Worm (Caenorhabditis elegans): ENCODE data around the gene flp-28.
A peak's percentile ranks its signal among the peaks of the same experiment; 100 is the strongest.

flp-28 gene

DNA sequence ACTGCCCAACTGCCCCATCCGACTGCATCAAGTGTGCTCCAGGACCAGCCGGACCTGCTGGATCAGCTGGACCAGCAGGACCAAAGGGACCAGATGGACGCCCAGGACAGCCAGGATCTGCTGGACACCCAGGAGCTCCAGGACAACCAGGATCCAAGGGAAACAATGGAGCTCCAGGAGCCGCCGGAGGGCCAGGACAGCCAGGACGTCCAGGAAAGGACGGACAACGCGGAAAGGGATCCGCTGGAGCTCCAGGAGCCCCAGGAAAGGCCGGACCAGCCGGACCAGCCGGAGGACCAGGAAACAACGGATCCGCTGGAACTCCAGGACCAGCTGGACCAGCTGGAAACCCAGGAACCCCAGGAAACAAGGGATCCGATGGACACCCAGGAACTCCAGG lies 9.7 kb downstream of the flp-28 start:
- TF ChIP-seq ceh-16 (tag; optimal IDR thresholded peaks at IDR 0.05) (no peak), blmp-1 (tag; optimal IDR thresholded peaks at IDR 0.05; ENCODE audit: insufficient read depth) (no peak)

DNA sequence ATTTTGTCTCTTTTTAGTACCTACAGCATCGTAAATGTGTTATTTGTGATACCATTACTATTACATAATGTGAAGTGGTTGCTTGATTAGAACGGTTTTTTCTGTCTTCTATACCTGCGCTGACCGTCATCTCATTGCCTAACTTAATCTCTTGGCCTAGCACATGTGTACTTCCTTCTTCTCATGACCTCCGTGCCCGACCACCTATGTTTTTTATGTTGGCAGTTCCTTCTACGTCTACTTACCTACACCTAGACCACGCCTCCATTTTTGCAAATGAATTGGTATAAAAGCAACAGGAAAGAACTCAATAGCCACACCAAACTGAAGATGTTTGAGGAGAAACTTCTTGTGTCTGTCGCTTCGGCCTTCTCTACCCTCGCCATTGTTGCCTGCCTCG lies 10.5 kb downstream of the flp-28 start, which contains the start of gene col-176:
col-176 (plus strand) TSS at position 301 of the 400 bp plus-strand sequence.
- TF ChIP-seq blmp-1 (tag; optimal IDR thresholded peaks at IDR 0.05; ENCODE audit: insufficient read depth), result no peak
- no peak for TF ChIP-seq ztf-4 (tag; optimal IDR thresholded peaks at IDR 0.05)
- TF ChIP-seq R02D3.7 (tag; optimal IDR thresholded peaks at IDR 0.05), result no peak
- no peak for TF ChIP-seq aly-2 (tag; optimal IDR thresholded peaks at IDR 0.05)

DNA sequence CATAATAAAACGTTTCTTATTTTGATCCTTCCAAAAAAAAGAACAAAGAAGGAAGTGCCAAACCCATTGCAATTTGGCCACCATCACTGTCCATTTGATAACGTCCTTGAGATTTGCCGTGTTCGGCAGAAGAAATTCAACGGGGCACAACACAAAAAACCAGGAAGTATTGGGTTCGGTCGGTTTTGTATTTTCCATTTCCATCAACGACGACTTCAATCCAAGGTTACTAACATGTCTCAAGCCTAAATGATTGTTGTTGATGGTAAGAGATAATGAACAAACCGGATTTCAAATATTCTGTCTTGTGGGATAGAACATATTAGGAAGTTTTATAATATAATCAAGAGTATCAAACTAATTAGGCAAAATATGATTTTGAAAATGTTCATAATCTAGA lies 11.4 kb downstream of the flp-28 start:
- TF ChIP-seq ceh-16 (tag; optimal IDR thresholded peaks at IDR 0.05) (no peak), sma-9 (GFP tag; optimal IDR thresholded peaks at IDR 0.05) (no peak), sma-9 (tag; optimal IDR thresholded peaks at IDR 0.05) (no peak), egl-27 (tag; optimal IDR thresholded peaks at IDR 0.05) (no peak), nhr-6 (tag; optimal IDR thresholded peaks at IDR 0.05) (no peak), C34F6.9 (tag; optimal IDR thresholded peaks at IDR 0.05) (no peak), nhr-10 (tag; optimal IDR thresholded peaks at IDR 0.05) (no peak)

DNA sequence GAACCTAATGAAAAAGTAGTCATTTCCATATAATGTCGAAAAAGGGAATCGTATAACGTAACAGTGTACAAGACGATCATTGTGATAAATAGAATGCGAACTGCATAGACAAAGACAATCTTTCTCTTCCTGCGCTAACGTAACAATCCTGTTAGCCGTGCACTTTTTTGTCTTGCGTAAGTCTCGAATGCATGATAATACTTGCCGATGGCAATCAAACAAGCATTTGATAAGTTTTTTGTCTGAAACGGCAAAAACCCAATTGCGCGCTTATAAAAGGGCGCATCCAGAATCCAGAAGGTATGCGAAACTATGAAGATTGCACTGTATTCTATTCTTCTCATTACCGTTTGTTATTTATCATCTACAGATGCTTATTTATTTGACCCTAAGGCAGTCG lies 12.8 kb downstream of the flp-28 start, which contains the start of gene dao-4:
dao-4 (plus strand) TSS at position 301 of the 400 bp plus-strand sequence.
- TF ChIP-seq mdl-1 (tag; optimal IDR thresholded peaks at IDR 0.05), result no peak
- TF ChIP-seq zag-1 (tag; optimal IDR thresholded peaks at IDR 0.05), result no peak

DNA sequence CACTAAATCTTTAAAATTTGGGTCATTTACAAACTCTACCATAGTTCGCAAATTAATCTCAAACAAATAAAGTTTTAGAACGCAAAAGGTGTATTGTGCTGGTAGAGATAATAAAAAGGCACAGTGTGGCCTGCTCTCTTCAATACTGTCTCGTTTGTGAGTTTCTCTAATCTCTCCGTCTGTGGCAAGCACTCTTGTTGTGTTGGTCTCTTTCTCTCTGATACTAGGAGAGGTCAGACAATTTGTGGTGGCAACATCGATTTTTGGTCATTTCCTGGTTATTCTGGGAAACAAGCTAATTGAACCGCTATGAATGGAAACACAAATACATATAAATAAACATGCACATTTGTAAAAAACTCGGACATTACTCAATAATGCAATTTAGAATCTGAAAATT lies 13.5 kb downstream of the flp-28 start, which contains the start of gene ZC373.5:
ZC373.5 (minus strand) TSS at position 159 of the 400 bp plus-strand sequence.
- TF ChIP-seq mbf-1 (tag; optimal IDR thresholded peaks at IDR 0.05) (no peak), gmeb-1 (tag; optimal IDR thresholded peaks at IDR 0.05) (peak; percentile 21), nhr-129 (tag; optimal IDR thresholded peaks at IDR 0.05) (peak; percentile 36), crh-2 (tag; optimal IDR thresholded peaks at IDR 0.05) (peak; percentile 38), fos-1 (tag; optimal IDR thresholded peaks at IDR 0.05) (peak; percentile 70), C34F6.9 (tag; optimal IDR thresholded peaks at IDR 0.05) (peak; percentile 6), lsy-2 (tag; optimal IDR thresholded peaks at IDR 0.05) (peak in 1 of 2 experiments; percentile 1), ceh-16 (tag; optimal IDR thresholded peaks at IDR 0.05) (no peak), R02D3.7 (tag; optimal IDR thresholded peaks at IDR 0.05) (no peak)

DNA sequence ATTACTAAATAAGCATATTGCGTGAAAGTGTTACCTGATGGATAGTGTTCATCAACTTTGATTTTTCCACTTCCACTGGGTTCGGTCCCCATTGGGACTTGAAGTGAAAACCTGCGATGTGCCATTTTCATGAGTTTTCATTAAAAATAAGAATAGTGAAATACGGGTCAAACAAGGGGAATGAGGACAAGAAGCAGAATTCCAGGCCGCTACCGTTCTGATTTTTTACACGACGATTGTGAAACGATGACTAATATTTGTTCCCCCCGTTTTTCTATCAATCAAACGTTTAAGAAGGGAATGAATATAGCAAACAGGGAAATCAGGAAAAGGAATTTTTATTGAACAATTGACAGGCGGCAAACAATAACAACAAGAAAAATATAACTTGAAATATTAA lies 18.1 kb downstream of the flp-28 start, which contains the start of gene mlck-1:
mlck-1 (minus strand) TSS at position 101 of the 400 bp plus-strand sequence.
- no peak for TF ChIP-seq blmp-1 (tag; optimal IDR thresholded peaks at IDR 0.05; ENCODE audit: insufficient read depth)
- TF ChIP-seq lin-11 (tag; optimal IDR thresholded peaks at IDR 0.05), result no peak
- TF ChIP-seq F13H6.1 (tag; optimal IDR thresholded peaks at IDR 0.05), result no peak
- TF ChIP-seq sem-4 (tag; optimal IDR thresholded peaks at IDR 0.05), result no peak
- TF ChIP-seq nhr-77 (tag; optimal IDR thresholded peaks at IDR 0.05), result no peak
- TF ChIP-seq nhr-237 (tag; optimal IDR thresholded peaks at IDR 0.05), result no peak
- no peak for TF ChIP-seq peb-1 (tag; optimal IDR thresholded peaks at IDR 0.05)
- TF ChIP-seq nhr-129 (tag; optimal IDR thresholded peaks at IDR 0.05), result no peak
- TF ChIP-seq snpc-4 (tag; optimal IDR thresholded peaks at IDR 0.05), result no peak
- TF ChIP-seq nhr-11 (tag; optimal IDR thresholded peaks at IDR 0.05), result no peak
- no peak for TF ChIP-seq unc-62 (GFP tag; optimal IDR thresholded peaks at IDR 0.05)
- no peak for TF ChIP-seq crh-2 (tag; optimal IDR thresholded peaks at IDR 0.05)
- TF ChIP-seq lin-13 (GFP tag; optimal IDR thresholded peaks at IDR 0.05), result no peak
- TF ChIP-seq nhr-23 (tag; optimal IDR thresholded peaks at IDR 0.05), result no peak
- TF ChIP-seq sma-9 (GFP tag; optimal IDR thresholded peaks at IDR 0.05), result no peak
- no peak for TF ChIP-seq sma-9 (tag; optimal IDR thresholded peaks at IDR 0.05)
- no peak for TF ChIP-seq unc-55 (GFP tag; optimal IDR thresholded peaks at IDR 0.05)
- no peak for TF ChIP-seq C34F6.9 (tag; optimal IDR thresholded peaks at IDR 0.05)

DNA sequence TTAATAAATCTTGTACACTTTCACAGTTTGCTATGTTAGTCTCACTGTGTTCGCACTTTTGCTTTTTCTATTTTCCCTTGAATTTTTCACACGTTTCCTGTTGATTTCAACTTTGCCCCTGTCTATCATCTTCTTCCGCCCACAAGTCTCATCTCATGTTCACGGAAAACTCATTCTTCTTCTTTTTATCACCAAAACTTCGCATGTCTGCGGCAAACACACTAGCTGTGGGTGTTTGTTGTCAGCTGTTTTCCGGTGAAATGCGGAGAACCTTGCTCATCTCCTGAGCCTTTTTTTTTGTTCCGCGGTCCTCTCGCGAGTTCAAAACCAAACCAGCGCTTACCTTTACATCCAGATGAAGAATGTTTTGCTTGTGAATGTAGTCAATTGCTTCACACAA lies 19.3 kb downstream of the flp-28 start:
- TF ChIP-seq F13H6.1 (tag; optimal IDR thresholded peaks at IDR 0.05) (peak; percentile 45), nhr-129 (tag; optimal IDR thresholded peaks at IDR 0.05) (peak; percentile 37), lsy-2 (tag; optimal IDR thresholded peaks at IDR 0.05) (no peak), sma-9 (GFP tag; optimal IDR thresholded peaks at IDR 0.05) (peak; percentile 28), sma-9 (tag; optimal IDR thresholded peaks at IDR 0.05) (no peak)
